Worm (Caenorhabditis elegans): ENCODE data around the gene cutl-27.

Gene cutl-27

DNA sequence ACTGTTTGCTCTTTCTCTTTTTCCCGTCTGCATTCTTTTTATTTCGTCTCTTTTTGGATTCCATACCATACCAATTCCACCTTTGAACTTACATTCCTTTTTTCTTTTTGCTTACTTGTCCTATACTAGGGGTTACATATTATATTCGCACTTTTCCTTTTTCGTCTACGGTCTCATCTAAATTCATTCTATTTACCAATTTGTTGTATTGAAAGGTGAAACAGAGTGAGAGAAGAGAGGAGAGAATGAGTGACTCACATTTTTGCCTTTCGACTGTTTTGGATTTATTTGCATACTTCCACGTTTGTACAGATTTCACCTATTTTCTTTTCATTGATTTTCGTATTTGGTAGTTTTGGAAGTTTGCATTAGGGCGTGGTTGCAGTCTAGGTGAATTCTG, 14.9 kb upstream of the cutl-27 start:
- TF ChIP-seq ceh-14 (tag; optimal IDR thresholded peaks at IDR 0.05) (no peak), pros-1 (tag; optimal IDR thresholded peaks at IDR 0.05) (no peak), tbx-2 (tag; optimal IDR thresholded peaks at IDR 0.05) (no peak), ztf-16 (tag; optimal IDR thresholded peaks at IDR 0.05) (no peak), ceh-18 (tag; optimal IDR thresholded peaks at IDR 0.05) (no peak), ceh-34 (tag; optimal IDR thresholded peaks at IDR 0.05) (no peak)

DNA sequence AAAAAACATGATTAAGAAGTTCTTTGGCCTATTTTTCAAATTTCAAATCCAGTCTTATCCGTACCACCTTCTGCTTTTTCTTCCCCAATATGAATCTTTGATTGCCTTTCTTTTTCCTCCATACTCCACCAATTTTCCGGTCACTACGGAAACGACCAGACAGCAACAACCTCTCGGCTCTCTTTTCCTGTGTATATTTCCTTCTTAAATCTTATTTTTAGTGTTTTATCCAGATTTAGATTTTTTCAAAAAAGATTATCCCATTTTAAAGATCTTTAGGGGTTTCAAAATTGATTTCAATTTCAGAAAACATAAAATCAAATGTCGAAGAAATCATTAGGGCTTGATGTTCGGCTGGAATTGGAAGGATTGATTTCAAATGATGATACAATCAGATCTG, 14.1 kb upstream of the cutl-27 start, which contains the start of gene trpa-1:
Gene trpa-1, plus strand, starts transcription at position 301 of the 400 bp plus-strand sequence.
- no peak for TF ChIP-seq hlh-30 (tag; optimal IDR thresholded peaks at IDR 0.05; ENCODE audit: insufficient read depth)
- TF ChIP-seq nhr-11 (tag; optimal IDR thresholded peaks at IDR 0.05) = no peak
- no peak for TF ChIP-seq pax-1 (tag; optimal IDR thresholded peaks at IDR 0.05)
- TF ChIP-seq hlh-13 (GFP tag; optimal IDR thresholded peaks at IDR 0.05) = no peak
- no peak for TF ChIP-seq pat-9 (tag; optimal IDR thresholded peaks at IDR 0.05)
- no peak for TF ChIP-seq ceh-19 (GFP tag; optimal IDR thresholded peaks at IDR 0.05)
- TF ChIP-seq dve-1 (tag; optimal IDR thresholded peaks at IDR 0.05) = no peak
- no peak for TF ChIP-seq lin-11 (tag; optimal IDR thresholded peaks at IDR 0.05)
- TF ChIP-seq ceh-9 (tag; optimal IDR thresholded peaks at IDR 0.05) = no peak
- TF ChIP-seq ztf-16 (tag; optimal IDR thresholded peaks at IDR 0.05) = no peak
- TF ChIP-seq ceh-24 (tag; optimal IDR thresholded peaks at IDR 0.05) = no peak
- no peak for TF ChIP-seq pros-1 (tag; optimal IDR thresholded peaks at IDR 0.05)
- TF ChIP-seq pqm-1 (tag; optimal IDR thresholded peaks at IDR 0.05) = no peak
- no peak for TF ChIP-seq ceh-34 (tag; optimal IDR thresholded peaks at IDR 0.05)
- no peak for TF ChIP-seq Y22D7AL.16 (tag; optimal IDR thresholded peaks at IDR 0.05)
- TF ChIP-seq unc-55 (GFP tag; optimal IDR thresholded peaks at IDR 0.05) = no peak
- no peak for TF ChIP-seq eyg-1 (tag; optimal IDR thresholded peaks at IDR 0.05)
- no peak for TF ChIP-seq C38D4.7 (GFP tag; optimal IDR thresholded peaks at IDR 0.05)
- no peak for TF ChIP-seq K02D7.2 (tag; optimal IDR thresholded peaks at IDR 0.05)
- TF ChIP-seq unc-42 (tag; optimal IDR thresholded peaks at IDR 0.05) = no peak

DNA sequence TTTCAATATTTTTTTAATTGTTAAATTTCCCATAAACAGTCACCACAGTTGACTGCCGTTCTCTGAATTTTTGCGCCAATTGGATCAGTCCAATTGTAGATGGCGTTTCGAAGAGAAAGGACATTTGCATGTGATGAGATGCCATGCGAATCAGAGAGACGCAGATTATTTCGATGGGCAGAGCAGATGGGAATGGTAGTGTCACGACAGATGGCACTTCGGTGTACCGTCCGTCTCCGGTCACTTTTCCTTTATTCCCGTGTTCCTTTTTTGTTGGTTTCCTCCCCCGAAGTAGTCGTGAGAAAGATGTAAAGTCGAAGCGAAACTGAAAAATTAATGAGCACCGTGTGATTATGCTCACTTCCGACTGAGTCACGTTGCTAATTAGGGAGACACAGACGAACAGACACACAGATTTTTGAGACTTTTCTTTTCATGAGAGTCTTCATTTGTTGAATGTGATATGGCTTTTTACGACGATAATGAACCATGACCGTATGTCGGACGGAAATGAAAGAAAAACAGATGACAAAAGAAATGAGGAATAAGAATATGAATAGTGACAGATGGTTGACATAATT, 10.6 kb upstream of the cutl-27 start:
- TF ChIP-seq pros-1 (tag; optimal IDR thresholded peaks at IDR 0.05) (no peak), unc-42 (tag; optimal IDR thresholded peaks at IDR 0.05) (peak; percentile 3), hlh-30 (tag; optimal IDR thresholded peaks at IDR 0.05; ENCODE audit: insufficient read depth) (peak; percentile 13), fax-1 (tag; optimal IDR thresholded peaks at IDR 0.05) (no peak), ceh-30 (tag; optimal IDR thresholded peaks at IDR 0.05) (no peak), sox-2 (GFP tag; IDR thresholded peaks at IDR 0.05) (no peak), nfya-1 (tag; optimal IDR thresholded peaks at IDR 0.05) (peak; percentile 20), pqm-1 (tag; optimal IDR thresholded peaks at IDR 0.05) (no peak), ceh-6 (GFP tag; optimal IDR thresholded peaks at IDR 0.05) (no peak), ceh-31 (tag; optimal IDR thresholded peaks at IDR 0.05) (peak; percentile 37), K02D7.2 (tag; optimal IDR thresholded peaks at IDR 0.05) (no peak), rnt-1 (tag; optimal IDR thresholded peaks at IDR 0.05) (no peak), ets-4 (tag; optimal IDR thresholded peaks at IDR 0.05) (no peak), lin-11 (tag; optimal IDR thresholded peaks at IDR 0.05) (no peak), ahr-1 (tag; optimal IDR thresholded peaks at IDR 0.05) (no peak), ceh-18 (tag; optimal IDR thresholded peaks at IDR 0.05) (no peak), unc-86 (tag; optimal IDR thresholded peaks at IDR 0.05) (no peak), ref-2 (tag; optimal IDR thresholded peaks at IDR 0.05) (no peak), ttx-3 (tag; optimal IDR thresholded peaks at IDR 0.05) (peak; percentile 64), che-1 (tag; optimal IDR thresholded peaks at IDR 0.05) (no peak), Y22D7AL.16 (tag; optimal IDR thresholded peaks at IDR 0.05) (no peak)

DNA sequence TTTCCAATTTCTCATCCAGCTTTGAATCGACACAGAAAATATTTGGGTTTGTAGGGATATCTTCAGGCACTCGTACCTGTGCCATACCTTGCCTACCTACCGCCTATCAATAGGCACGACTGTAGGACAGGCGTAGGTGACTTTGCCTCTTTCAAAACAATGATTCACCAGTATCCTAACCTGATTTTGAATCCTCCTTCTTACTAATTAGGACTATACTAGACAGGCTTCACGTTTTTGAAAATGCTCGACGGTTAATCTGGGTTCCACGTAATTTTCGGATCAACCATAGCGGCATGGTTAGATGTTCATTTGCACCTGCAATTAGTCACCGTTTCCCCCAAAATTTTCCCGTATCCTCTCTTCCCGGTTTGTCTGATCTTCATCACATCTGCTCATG, 9.9 kb upstream of the cutl-27 start:
- no peak for TF ChIP-seq ceh-24 (tag; optimal IDR thresholded peaks at IDR 0.05)
- no peak for TF ChIP-seq C38D4.7 (GFP tag; optimal IDR thresholded peaks at IDR 0.05)
- no peak for TF ChIP-seq pros-1 (tag; optimal IDR thresholded peaks at IDR 0.05)
- TF ChIP-seq K09A11.1 (tag; optimal IDR thresholded peaks at IDR 0.05; ENCODE audit: insufficient read depth) = no peak
